Worm (Caenorhabditis elegans) whole organism, young adult: ENCODE results near the gene col-72.

Source experiments
- F39B2.1 ChIP-seq: fragments of 200-800 bp; sonication (Bioruptor generic); IDR thresholded peaks from 2 replicates; pipeline ENCODE4 v1.3.6; 2022; ENCODE audit warnings: missing genetic modification reagents, missing genetic modification characterization, missing compliant biosample characterization
- Y67H2A.10 ChIP-seq: fragments of 200-800 bp; sonication (Bioruptor generic); conservative IDR thresholded peaks from 2 replicates; pipeline ENCODE4 v1.3.6; 2022; ENCODE audit warnings: missing genetic modification reagents, missing genetic modification characterization, missing compliant biosample characterization
- die-1 ChIP-seq: sonication (generic microtip); optimal IDR thresholded peaks from 2 replicates; lab custom pipeline; 2016; ENCODE audit warnings: missing genotype, mild to moderate bottlenecking, missing genetic modification characterization, missing compliant biosample characterization
- dpl-1 ChIP-seq: fragments of 150-350 bp; optimal IDR thresholded peaks from 2 replicates; lab custom pipeline; 2014; ENCODE audit warnings: missing biosample characterization, missing genetic modification reagents, missing genetic modification characterization
- egl-18 ChIP-seq: fragments of 200-800 bp; sonication (Bioruptor generic); IDR thresholded peaks from 2 replicates; pipeline ENCODE4 v1.3.6; 2022; ENCODE audit warnings: missing genetic modification reagents, missing genetic modification characterization, missing compliant biosample characterization
- snpc-4 ChIP-seq, 5 experiments: fragments of 150-350 bp in 1 of 5; sonication (generic microtip) in 4 of 5; optimal IDR thresholded peaks; 2 replicates each; lab custom pipeline; 2014 to 2018; ENCODE audit warnings: missing genetic modification characterization in 5 of 5, missing biosample characterization in 3 of 5, antibody characterized with exemption in 2 of 5, mild to moderate bottlenecking in 2 of 5, missing compliant biosample characterization in 2 of 5, missing genotype in 2 of 5, moderate library complexity in 2 of 5, missing genetic modification reagents in 1 of 5
- sptf-2 ChIP-seq: fragments of 200-800 bp; sonication (Bioruptor generic); optimal IDR thresholded peaks from 2 replicates; lab custom pipeline; 2018; ENCODE audit warnings: mild to moderate bottlenecking, missing genetic modification characterization, missing compliant biosample characterization

ce11 chrII:3557417-3557816 is 33.4 kb upstream of the col-72 start, which contains the start of gene lgc-45:
- TF ChIP-seq snpc-4 (GFP tag; optimal IDR thresholded peaks at IDR 0.05; lab: Kevin White, UChicago) (no peak), snpc-4 (tag; optimal IDR thresholded peaks at IDR 0.05; lab: Kevin White, UChicago) (no peak), Y67H2A.10 (GFP tag; lab: Robert Waterston, UW) (no peak), F39B2.1 (GFP tag; lab: Robert Waterston, UW) (no peak), die-1 (tag; lab: Kevin White, UChicago) (no peak), dpl-1 (no peak), egl-18 (GFP tag; lab: Robert Waterston, UW) (no peak), sptf-2 (GFP tag; lab: Kevin White, UChicago) (no peak)
